Worm (Caenorhabditis elegans) whole organism, L1 larva: ENCODE measurements around the gene C17G10.1.
"Not testable (repeated sequence)": the region's sequence is repeated elsewhere in the genome, so short reads cannot be mapped to it uniquely, and the experiment has no call there.

Source experiments
- C34B4.2 ChIP-seq: sonication (generic microtip); optimal IDR thresholded peaks from 2 replicates; lab custom pipeline; 2017; ENCODE audit warnings: mild to moderate bottlenecking, missing genetic modification characterization, missing compliant biosample characterization
- alr-1 ChIP-seq: fragments of 200-800 bp; sonication (Bioruptor generic); optimal IDR thresholded peaks from 2 replicates; lab custom pipeline; 2018; ENCODE audit warnings: borderline replicate concordance, mild to moderate bottlenecking, missing genetic modification characterization, missing compliant biosample characterization
- blmp-1 ChIP-seq: fragments of 150-350 bp; optimal IDR thresholded peaks from 2 replicates; lab custom pipeline; 2014; ENCODE audit warnings: missing biosample characterization, missing genetic modification characterization
- ceh-88 ChIP-seq: fragments of 200-800 bp; sonication (Bioruptor generic); IDR thresholded peaks from 2 replicates; pipeline ENCODE4 v1.3.6; 2022; ENCODE audit warnings: missing genetic modification characterization, missing compliant biosample characterization
- dpl-1 ChIP-seq, 3 experiments: fragments of 150-350 bp in 2 of 3; sonication (generic microtip) in 1 of 3; optimal IDR thresholded peaks; 2 replicates each; lab custom pipeline; 2014 to 2017; ENCODE audit warnings: missing biosample characterization in 3 of 3, missing genetic modification characterization in 3 of 3, missing genetic modification reagents in 3 of 3
- dsc-1 ChIP-seq: sonication (generic microtip); optimal IDR thresholded peaks from 2 replicates; lab custom pipeline; 2016; ENCODE audit warnings: mild to moderate bottlenecking, missing genetic modification characterization, missing compliant biosample characterization
- efl-1 ChIP-seq, 4 experiments: fragments of 150-350 bp; optimal IDR thresholded peaks in 3 of 4; peaks in 1 of 4; 1 replicate in 1 of 4; 2 replicates in 3 of 4; lab custom pipeline; 2014; ENCODE audit warnings: missing biosample characterization in 2 of 4, missing genetic modification characterization in 2 of 4, missing genetic modification reagents in 2 of 4
- egl-13 ChIP-seq: sonication (generic microtip); optimal IDR thresholded peaks from 2 replicates; lab custom pipeline; 2016; ENCODE audit warnings: missing genotype, missing genetic modification reagents, missing genetic modification characterization, missing compliant biosample characterization
- egl-27 ChIP-seq, 2 experiments: fragments of 150-350 bp in 1 of 2; sonication (generic microtip); optimal IDR thresholded peaks; 3 replicates each; lab custom pipeline; 2017 to 2018; ENCODE audit warnings: missing biosample characterization in 2 of 2, missing genetic modification characterization in 2 of 2, missing genetic modification reagents in 2 of 2
- elt-3 ChIP-seq, 6 experiments: fragments of 150-350 bp in 1 of 6; sonication (generic microtip); optimal IDR thresholded peaks; 2 replicates each; lab custom pipeline; 2017 to 2018; ENCODE audit warnings: missing biosample characterization in 6 of 6, missing genetic modification characterization in 6 of 6, inconsistent platforms in 1 of 6
- ets-5 ChIP-seq: fragments of 200-800 bp; sonication (Bioruptor generic); IDR thresholded peaks from 2 replicates; pipeline ENCODE4 v1.3.6; 2022; ENCODE audit warnings: missing genetic modification characterization, missing compliant biosample characterization
- fkh-8 ChIP-seq: sonication (generic microtip); optimal IDR thresholded peaks from 2 replicates; lab custom pipeline; 2016; ENCODE audit warnings: mild to moderate bottlenecking, missing genetic modification characterization, missing compliant biosample characterization
- grh-1 ChIP-seq: fragments of 200-800 bp; sonication (Bioruptor generic); IDR thresholded peaks from 2 replicates; pipeline ENCODE4 v1.3.6; 2022; ENCODE audit warnings: missing genetic modification reagents, missing genetic modification characterization, missing compliant biosample characterization
- hlh-4 ChIP-seq: sonication (generic microtip); optimal IDR thresholded peaks from 2 replicates; lab custom pipeline; 2016; ENCODE audit warnings: mild to moderate bottlenecking, missing genetic modification characterization, missing compliant biosample characterization
- irx-1 ChIP-seq: sonication (generic microtip); optimal IDR thresholded peaks from 2 replicates; lab custom pipeline; 2016; ENCODE audit warnings: missing genetic modification characterization, missing compliant biosample characterization
- lin-13 ChIP-seq: fragments of 150-350 bp; optimal IDR thresholded peaks from 2 replicates; lab custom pipeline; 2014; ENCODE audit warnings: missing biosample characterization, missing genetic modification reagents, missing genetic modification characterization
- lin-35 ChIP-seq, 2 experiments: fragments of 150-350 bp; optimal IDR thresholded peaks; 2 replicates each; lab custom pipeline; 2014; ENCODE audit warnings: missing biosample characterization in 2 of 2, missing genetic modification characterization in 2 of 2, missing genetic modification reagents in 2 of 2
- lin-39 ChIP-seq: fragments of 150-350 bp; optimal IDR thresholded peaks from 2 replicates; lab custom pipeline; 2014; ENCODE audit warnings: missing biosample characterization, missing genetic modification reagents, missing genetic modification characterization
- lsy-2 ChIP-seq, 2 experiments: fragments of 150-350 bp; optimal IDR thresholded peaks; 2 replicates each; lab custom pipeline; 2014; ENCODE audit warnings: missing biosample characterization in 2 of 2, missing genetic modification characterization in 2 of 2
- mdl-1 ChIP-seq, 2 experiments: fragments of 150-350 bp; optimal IDR thresholded peaks; 2 replicates each; lab custom pipeline; 2014 to 2017; ENCODE audit warnings: missing biosample characterization in 2 of 2, missing genetic modification characterization in 2 of 2, inconsistent platforms in 1 of 2
- mef-2 ChIP-seq: fragments of 150-350 bp; optimal IDR thresholded peaks from 2 replicates; lab custom pipeline; 2014; ENCODE audit warnings: missing biosample characterization, missing genetic modification characterization
- mep-1 ChIP-seq: fragments of 150-350 bp; optimal IDR thresholded peaks from 2 replicates; lab custom pipeline; 2014; ENCODE audit warnings: missing biosample characterization, missing genetic modification characterization
- nhr-11 ChIP-seq: fragments of 150-350 bp; optimal IDR thresholded peaks from 2 replicates; lab custom pipeline; 2014; ENCODE audit warnings: missing biosample characterization, missing genetic modification characterization
- nhr-19 ChIP-seq: fragments of 200-800 bp; sonication (Bioruptor generic); conservative IDR thresholded peaks from 2 replicates; pipeline ENCODE4 v1.3.6; 2022; ENCODE audit warnings: missing genetic modification characterization, missing compliant biosample characterization
- nhr-28 ChIP-seq: fragments of 150-350 bp; optimal IDR thresholded peaks from 2 replicates; lab custom pipeline; 2014; ENCODE audit warnings: missing biosample characterization, missing genetic modification characterization
- nhr-47 ChIP-seq: sonication (generic microtip); optimal IDR thresholded peaks from 2 replicates; lab custom pipeline; 2016; ENCODE audit warnings: mild to moderate bottlenecking, missing genetic modification characterization, moderate library complexity, missing compliant biosample characterization
- nhr-84 ChIP-seq: sonication (generic microtip); optimal IDR thresholded peaks from 2 replicates; lab custom pipeline; 2017; ENCODE audit warnings: missing biosample characterization, missing genetic modification characterization
- nhr-90 ChIP-seq: sonication (generic microtip); optimal IDR thresholded peaks from 2 replicates; lab custom pipeline; 2016; ENCODE audit warnings: mild to moderate bottlenecking, missing genetic modification characterization, missing compliant biosample characterization; ENCODE audit not compliant: poor library complexity
- snpc-4 ChIP-seq: fragments of 150-350 bp; optimal IDR thresholded peaks from 2 replicates; lab custom pipeline; 2014; ENCODE audit warnings: missing biosample characterization, missing genetic modification characterization
- snu-23 ChIP-seq: sonication (generic microtip); optimal IDR thresholded peaks from 2 replicates; lab custom pipeline; 2016; ENCODE audit warnings: missing genetic modification characterization, missing compliant biosample characterization
- sptf-1 ChIP-seq: fragments of 150-350 bp; optimal IDR thresholded peaks from 2 replicates; lab custom pipeline; 2014; ENCODE audit warnings: missing biosample characterization, missing genetic modification characterization
- unc-130 ChIP-seq: fragments of 150-350 bp; optimal IDR thresholded peaks from 2 replicates; lab custom pipeline; 2017; ENCODE audit warnings: missing biosample characterization, missing genetic modification characterization, inconsistent platforms
- unc-62 ChIP-seq: fragments of 150-350 bp; optimal IDR thresholded peaks from 2 replicates; lab custom pipeline; 2014; ENCODE audit warnings: missing biosample characterization, missing genetic modification reagents, missing genetic modification characterization
- unc-98 ChIP-seq: fragments of 200-800 bp; sonication (Bioruptor generic); IDR thresholded peaks from 2 replicates; pipeline ENCODE4 v1.3.6; 2022; ENCODE audit warnings: missing genetic modification characterization, missing compliant biosample characterization
- vab-15 ChIP-seq: sonication (generic microtip); optimal IDR thresholded peaks from 2 replicates; lab custom pipeline; 2017; ENCODE audit warnings: missing genotype, mild to moderate bottlenecking, missing genetic modification characterization, missing compliant biosample characterization
- ztf-11 ChIP-seq, 2 experiments: sonication (generic microtip); optimal IDR thresholded peaks; 2 replicates each; lab custom pipeline; 2016 to 2017; ENCODE audit warnings: missing genetic modification characterization in 2 of 2, missing biosample characterization in 1 of 2, missing compliant biosample characterization in 1 of 2

The C17G10.1 gene

ce11 chrII:5622383-5622939 lies 26.1 kb downstream of the C17G10.1 start, which contains the start of the genes eif-3.L and npl-4.2:
TSS of gene eif-3.L (minus strand) at chrII:5622483.
TSS of gene npl-4.2 (plus strand) at chrII:5622889.
- TF ChIP-seq nhr-19 (GFP tag; lab: Robert Waterston, UW); mep-1; elt-3 (tag; optimal IDR thresholded peaks at IDR 0.05; lab: Kevin White, UChicago): not testable (repeated sequence)
- TF ChIP-seq, all 84 proteins: peak for 0; not testable (repeated sequence) for 84

DNA sequence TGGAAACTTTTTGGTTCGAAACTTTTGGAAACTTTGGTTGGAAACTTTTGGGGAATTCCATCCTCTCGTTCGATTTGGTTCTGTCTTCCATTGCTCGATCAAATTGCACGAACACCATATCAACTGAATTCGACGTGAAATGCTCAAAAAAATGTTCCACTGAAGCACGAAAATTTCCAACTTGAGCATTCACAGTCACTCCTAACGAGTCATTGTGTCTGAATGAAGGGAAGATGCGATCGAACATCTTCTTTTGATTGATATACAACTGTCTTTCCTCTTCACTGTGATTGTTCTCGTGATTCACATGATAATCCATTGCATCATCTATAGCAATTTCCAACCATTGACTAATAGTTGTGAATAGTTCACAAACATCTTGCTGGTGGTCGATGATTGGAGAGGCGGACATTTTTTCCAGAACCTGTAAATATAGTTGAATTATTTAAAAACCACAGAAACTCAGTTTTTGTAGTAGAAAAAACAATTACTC lies 32.0 kb downstream of the C17G10.1 start, which contains the start of gene F59E12.15:
Gene F59E12.15 (minus strand): TSS at position 51 of the 493 bp plus-strand sequence.
- TF ChIP-seq mef-2 (no peak), nhr-28 (tag; lab: Kevin White, UChicago) (no peak), unc-130 (tag; lab: Kevin White, UChicago) (no peak), nhr-11 (no peak), egl-13 (tag; lab: Kevin White, UChicago) (no peak), nhr-47 (tag; lab: Kevin White, UChicago) (no peak), egl-27 (tag; optimal IDR thresholded peaks at IDR 0.05; lab: Kevin White, UChicago) (no peak), nhr-19 (GFP tag; lab: Robert Waterston, UW) (no peak), sptf-1 (tag; lab: Kevin White, UChicago) (no peak), C34B4.2 (tag; lab: Kevin White, UChicago) (no peak), hlh-4 (tag; lab: Kevin White, UChicago) (no peak), unc-98 (GFP tag; lab: Robert Waterston, UW) (no peak), snpc-4 (tag; lab: Kevin White, UChicago) (no peak), fkh-8 (no peak), alr-1 (tag; lab: Kevin White, UChicago) (no peak), ztf-11 (tag; optimal IDR thresholded peaks at IDR 0.05; lab: Kevin White, UChicago) (no peak), lin-13 (GFP tag; lab: Kevin White, UChicago) (no peak), nhr-84 (tag; lab: Kevin White, UChicago) (no peak), ets-5 (GFP tag; lab: Robert Waterston, UW) (no peak)

DNA sequence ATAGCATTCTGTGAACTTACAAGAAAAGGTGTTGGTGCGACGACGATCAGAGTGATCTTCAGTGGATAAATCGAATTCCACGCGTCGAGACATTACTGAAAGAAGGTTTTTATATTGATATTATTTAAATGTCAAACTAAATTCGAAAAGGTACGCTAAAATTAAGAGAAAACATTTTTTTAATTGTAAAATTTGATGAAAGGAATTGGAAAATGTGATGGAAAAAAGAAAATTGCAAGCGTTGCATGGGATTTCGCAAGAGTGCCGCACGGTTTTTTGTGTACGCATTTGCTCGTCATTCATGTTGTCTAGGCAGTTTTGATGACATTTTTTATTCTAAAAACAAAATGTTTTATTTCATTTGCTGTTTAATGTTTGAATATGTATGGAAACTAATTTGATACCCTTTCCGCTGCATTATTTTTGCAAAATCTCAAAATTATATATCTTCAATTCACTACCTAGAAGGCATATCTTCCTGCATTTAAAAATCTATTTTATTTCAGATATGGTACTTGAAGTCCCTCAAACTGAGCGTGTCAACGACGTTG lies 34.6 kb downstream of the C17G10.1 start, which contains the start of the genes F59E12.6 and npl-4.1:
Gene F59E12.6 (minus strand): TSS at position 101 of the 551 bp plus-strand sequence.
Gene npl-4.1 (plus strand): TSS at position 501 of the 551 bp plus-strand sequence.
- not testable (repeated sequence) for TF ChIP-seq unc-62 (GFP tag; lab: Kevin White, UChicago); vab-15 (tag; lab: Kevin White, UChicago); lin-39

DNA sequence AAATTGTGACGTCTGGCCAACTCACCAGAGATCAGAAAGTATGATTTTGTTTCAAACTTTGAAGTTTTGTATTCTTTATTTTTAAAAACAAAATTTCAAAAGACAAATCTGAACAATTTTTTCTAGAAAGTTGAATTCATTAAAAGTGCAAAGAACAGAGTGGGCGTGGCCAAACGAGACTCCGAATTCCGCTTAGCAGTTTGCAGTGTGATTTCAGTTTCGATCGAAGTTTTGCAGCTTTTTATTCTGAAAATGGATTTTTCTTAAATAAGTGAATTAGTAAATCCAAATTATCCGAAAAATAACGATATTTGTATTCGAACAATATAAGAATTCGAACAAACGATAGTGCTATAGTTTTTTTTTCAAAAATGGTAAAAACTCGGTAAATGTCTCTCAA lies 37.1 kb downstream of the C17G10.1 start:
- TF ChIP-seq snu-23 (GFP tag; lab: Kevin White, UChicago) = no peak
- no peak for TF ChIP-seq egl-13 (tag; lab: Kevin White, UChicago)
- no peak for TF ChIP-seq mef-2
- TF ChIP-seq dpl-1 (GFP tag; optimal IDR thresholded peaks at IDR 0.05; lab: Kevin White, UChicago) = peak in 1 of 3 experiments; percentile 30
- peak in 1 of 2 experiments; percentile 52 for TF ChIP-seq lsy-2 (tag; optimal IDR thresholded peaks at IDR 0.05; lab: Kevin White, UChicago)
- TF ChIP-seq lin-35 (GFP tag; optimal IDR thresholded peaks at IDR 0.05; lab: Kevin White, UChicago) = peak in 1 of 2 experiments; percentile 5
- TF ChIP-seq ets-5 (GFP tag; lab: Robert Waterston, UW) = no peak
- TF ChIP-seq grh-1 (GFP tag; lab: Robert Waterston, UW) = no peak
- TF ChIP-seq efl-1 (optimal IDR thresholded peaks at IDR 0.05; lab: Kevin White, UChicago) = no peak
- TF ChIP-seq efl-1 (GFP tag; optimal IDR thresholded peaks at IDR 0.05 in 1 of 2; lab: Kevin White, UChicago) = peak in 1 of 2 experiments; percentile 54
- TF ChIP-seq dsc-1 = no peak
- TF ChIP-seq nhr-90 = no peak
- TF ChIP-seq egl-27 (tag; optimal IDR thresholded peaks at IDR 0.05; lab: Kevin White, UChicago) = no peak
- no peak for TF ChIP-seq ceh-88 (GFP tag; lab: Robert Waterston, UW)
- TF ChIP-seq irx-1 (tag; lab: Kevin White, UChicago) = no peak
- TF ChIP-seq blmp-1 (tag; lab: Kevin White, UChicago) = peak; percentile 12
- TF ChIP-seq mdl-1 (tag; optimal IDR thresholded peaks at IDR 0.05; lab: Kevin White, UChicago) = no peak
